Worm (Caenorhabditis elegans): ENCODE measurements around the gene Y22D7AL.3.

ce11 chrIII:1665373-1665772, 24.1 kb downstream of the Y22D7AL.3 start:
- TF ChIP-seq hpl-2 (GFP tag; optimal IDR thresholded peaks at IDR 0.05) (no peak), ces-1 (GFP tag; optimal IDR thresholded peaks at IDR 0.05) (no peak), unc-62 (GFP tag; optimal IDR thresholded peaks at IDR 0.05) (no peak), fkh-10 (GFP tag; optimal IDR thresholded peaks at IDR 0.05) (no peak), ama-1 (optimal IDR thresholded peaks at IDR 0.05) (no peak), fos-1 (tag; optimal IDR thresholded peaks at IDR 0.05) (no peak), elt-3 (tag; optimal IDR thresholded peaks at IDR 0.05) (no peak), nhr-12 (tag; optimal IDR thresholded peaks at IDR 0.05) (no peak), aly-2 (tag; optimal IDR thresholded peaks at IDR 0.05) (no peak), C16A3.4 (tag; optimal IDR thresholded peaks at IDR 0.05) (no peak), tbx-2 (tag; optimal IDR thresholded peaks at IDR 0.05) (no peak), lin-13 (GFP tag; optimal IDR thresholded peaks at IDR 0.05) (no peak), sup-37 (GFP tag; optimal IDR thresholded peaks at IDR 0.05) (no peak)

Data from whole organism, L1 larva.